Worm (Caenorhabditis elegans): Measurements from ENCODE around the gene Y39F10A.3.

Y39F10A.3 gene

ce11 chrII:820519-820918 lies 37.7 kb upstream of the Y39F10A.3 start, which contains the start of gene F46F5.7:
F46F5.7 (minus strand) TSS chrII:820619.
- TF ChIP-seq unc-62 (GFP tag; optimal IDR thresholded peaks at IDR 0.05) (no peak), ztf-11 (tag; optimal IDR thresholded peaks at IDR 0.05) (no peak), mdl-1 (tag; optimal IDR thresholded peaks at IDR 0.05) (no peak), nhr-11 (tag; optimal IDR thresholded peaks at IDR 0.05) (no peak), egl-27 (tag; optimal IDR thresholded peaks at IDR 0.05) (no peak), dmd-4 (tag; optimal IDR thresholded peaks at IDR 0.05) (no peak), F13H6.1 (tag; optimal IDR thresholded peaks at IDR 0.05) (no peak), lin-11 (tag; optimal IDR thresholded peaks at IDR 0.05) (no peak), nhr-10 (tag; optimal IDR thresholded peaks at IDR 0.05) (no peak), ztf-1 (GFP tag; conservative IDR thresholded peaks at IDR 0.05) (no peak), sma-3 (GFP tag; optimal IDR thresholded peaks at IDR 0.05) (no peak), skn-1 (tag; optimal IDR thresholded peaks at IDR 0.05) (no peak), Y55F3AM.14 (GFP tag; optimal IDR thresholded peaks at IDR 0.05) (no peak), gmeb-1 (tag; optimal IDR thresholded peaks at IDR 0.05) (no peak), aly-2 (tag; optimal IDR thresholded peaks at IDR 0.05) (no peak), R02D3.7 (tag; optimal IDR thresholded peaks at IDR 0.05) (no peak), crh-2 (tag; optimal IDR thresholded peaks at IDR 0.05) (no peak), ama-1 (optimal IDR thresholded peaks at IDR 0.05) (no peak), nhr-12 (tag; optimal IDR thresholded peaks at IDR 0.05) (no peak), mab-5 (tag; optimal IDR thresholded peaks at IDR 0.05) (no peak)

ce11 chrII:814737-815136 lies 31.9 kb upstream of the Y39F10A.3 start, which contains the start of gene msrp-3:
msrp-3 (minus strand) TSS chrII:814837.
- TF ChIP-seq sma-3 (GFP tag; optimal IDR thresholded peaks at IDR 0.05) = no peak
- no peak for TF ChIP-seq C34F6.9 (tag; optimal IDR thresholded peaks at IDR 0.05)
- no peak for TF ChIP-seq ztf-4 (tag; optimal IDR thresholded peaks at IDR 0.05)
- no peak for TF ChIP-seq lsy-2 (tag; optimal IDR thresholded peaks at IDR 0.05)
- TF ChIP-seq nhr-23 (tag; optimal IDR thresholded peaks at IDR 0.05) = no peak
- no peak for TF ChIP-seq dmd-4 (tag; optimal IDR thresholded peaks at IDR 0.05)
- TF ChIP-seq mbf-1 (tag; optimal IDR thresholded peaks at IDR 0.05) = no peak
- TF ChIP-seq ceh-16 (tag; optimal IDR thresholded peaks at IDR 0.05) = no peak
- TF ChIP-seq egl-27 (tag; optimal IDR thresholded peaks at IDR 0.05) = no peak

- TF ChIP-seq mbf-1 (tag; optimal IDR thresholded peaks at IDR 0.05) (no peak), snpc-4 (tag; optimal IDR thresholded peaks at IDR 0.05) (no peak), nhr-77 (tag; optimal IDR thresholded peaks at IDR 0.05) (no peak), skn-1 (tag; optimal IDR thresholded peaks at IDR 0.05) (no peak), elt-1 (tag; optimal IDR thresholded peaks at IDR 0.05) (no peak), lin-13 (GFP tag; optimal IDR thresholded peaks at IDR 0.05) (no peak), unc-39 (tag; optimal IDR thresholded peaks at IDR 0.05) (no peak)
Measured at ce11 chrII:812917-813316, 30.1 kb upstream of the Y39F10A.3 start, which contains the start of gene F46F5.5. F46F5.5 (minus strand) TSS chrII:813017.

- TF ChIP-seq nhr-77 (tag; optimal IDR thresholded peaks at IDR 0.05) (no peak), nhr-11 (tag; optimal IDR thresholded peaks at IDR 0.05) (no peak), sem-4 (tag; optimal IDR thresholded peaks at IDR 0.05) (no peak), mdl-1 (tag; optimal IDR thresholded peaks at IDR 0.05) (no peak), nhr-6 (tag; optimal IDR thresholded peaks at IDR 0.05) (no peak), ztf-4 (tag; optimal IDR thresholded peaks at IDR 0.05) (no peak), nhr-25 (tag; optimal IDR thresholded peaks at IDR 0.05) (no peak), Y55F3AM.14 (GFP tag; optimal IDR thresholded peaks at IDR 0.05) (no peak), skn-1 (tag; optimal IDR thresholded peaks at IDR 0.05) (no peak), ztf-11 (tag; optimal IDR thresholded peaks at IDR 0.05) (no peak), nhr-129 (tag; optimal IDR thresholded peaks at IDR 0.05) (no peak), aly-2 (tag; optimal IDR thresholded peaks at IDR 0.05) (no peak), C34F6.9 (tag; optimal IDR thresholded peaks at IDR 0.05) (no peak), sma-3 (GFP tag; optimal IDR thresholded peaks at IDR 0.05) (no peak)
Measured at ce11 chrII:808457-808856, 25.7 kb upstream of the Y39F10A.3 start, which contains the start of gene F46F5.11. F46F5.11 (plus strand) TSS chrII:808757.

ce11 chrII:803009-803408 lies 20.2 kb upstream of the Y39F10A.3 start, which contains the start of gene F46F5.13:
F46F5.13 (plus strand) TSS chrII:803309.
- TF ChIP-seq skn-1 (tag; optimal IDR thresholded peaks at IDR 0.05) = no peak
- TF ChIP-seq C34F6.9 (tag; optimal IDR thresholded peaks at IDR 0.05) = no peak
- no peak for TF ChIP-seq nhr-11 (tag; optimal IDR thresholded peaks at IDR 0.05)
- no peak for TF ChIP-seq unc-55 (GFP tag; optimal IDR thresholded peaks at IDR 0.05)
- no peak for TF ChIP-seq ztf-11 (tag; optimal IDR thresholded peaks at IDR 0.05)
- TF ChIP-seq nhr-129 (tag; optimal IDR thresholded peaks at IDR 0.05) = no peak
- no peak for TF ChIP-seq R02D3.7 (tag; optimal IDR thresholded peaks at IDR 0.05)
- TF ChIP-seq nhr-21 (tag; optimal IDR thresholded peaks at IDR 0.05) = no peak
- TF ChIP-seq mdl-1 (tag; optimal IDR thresholded peaks at IDR 0.05) = no peak
- no peak for TF ChIP-seq mbf-1 (tag; optimal IDR thresholded peaks at IDR 0.05)
- TF ChIP-seq dmd-4 (tag; optimal IDR thresholded peaks at IDR 0.05) = no peak
- TF ChIP-seq sma-9 (GFP tag; optimal IDR thresholded peaks at IDR 0.05) = no peak
- TF ChIP-seq sma-9 (tag; optimal IDR thresholded peaks at IDR 0.05) = no peak
- no peak for TF ChIP-seq ztf-4 (tag; optimal IDR thresholded peaks at IDR 0.05)
- TF ChIP-seq ceh-82 (tag; optimal IDR thresholded peaks at IDR 0.05) = no peak
- TF ChIP-seq elt-3 (tag; optimal IDR thresholded peaks at IDR 0.05) = no peak
